Worm (Caenorhabditis elegans) whole organism, late embryonic: ENCODE data around the gene srxa-13.

Source experiments
- ama-1 ChIP-seq: fragments of 150-350 bp; optimal IDR thresholded peaks from 2 replicates; lab custom pipeline; 2014
- ceh-24 ChIP-seq: sonication (generic microtip); optimal IDR thresholded peaks from 2 replicates; lab custom pipeline; 2016; ENCODE audit warnings: mild to moderate bottlenecking, missing genetic modification characterization, missing compliant biosample characterization
- ceh-45 ChIP-seq: fragments of 200-800 bp; sonication (Bioruptor generic); IDR thresholded peaks from 2 replicates; pipeline ENCODE4 v1.3.6; 2022; ENCODE audit warnings: missing genetic modification reagents, missing genetic modification characterization, missing compliant biosample characterization
- fkh-10 ChIP-seq: fragments of 150-350 bp; optimal IDR thresholded peaks from 2 replicates; lab custom pipeline; 2014; ENCODE audit warnings: missing biosample characterization, missing genetic modification reagents, missing genetic modification characterization
- fkh-6 ChIP-seq: sonication (generic microtip); optimal IDR thresholded peaks from 2 replicates; lab custom pipeline; 2016; ENCODE audit warnings: missing genetic modification characterization, missing compliant biosample characterization
- madf-2 ChIP-seq: sonication (generic microtip); optimal IDR thresholded peaks from 2 replicates; lab custom pipeline; 2017; ENCODE audit warnings: missing genetic modification characterization, missing compliant biosample characterization
- pha-2 ChIP-seq: sonication (generic microtip); optimal IDR thresholded peaks from 2 replicates; lab custom pipeline; 2017; ENCODE audit warnings: mild to moderate bottlenecking, missing genetic modification characterization, missing compliant biosample characterization
- tbx-7 ChIP-seq: sonication (generic microtip); optimal IDR thresholded peaks from 2 replicates; lab custom pipeline; 2016; ENCODE audit warnings: missing genotype, missing genetic modification characterization, missing compliant biosample characterization
- unc-55 ChIP-seq: sonication (generic microtip); optimal IDR thresholded peaks from 2 replicates; lab custom pipeline; 2017; ENCODE audit warnings: missing biosample characterization, missing genetic modification reagents, missing genetic modification characterization

DNA sequence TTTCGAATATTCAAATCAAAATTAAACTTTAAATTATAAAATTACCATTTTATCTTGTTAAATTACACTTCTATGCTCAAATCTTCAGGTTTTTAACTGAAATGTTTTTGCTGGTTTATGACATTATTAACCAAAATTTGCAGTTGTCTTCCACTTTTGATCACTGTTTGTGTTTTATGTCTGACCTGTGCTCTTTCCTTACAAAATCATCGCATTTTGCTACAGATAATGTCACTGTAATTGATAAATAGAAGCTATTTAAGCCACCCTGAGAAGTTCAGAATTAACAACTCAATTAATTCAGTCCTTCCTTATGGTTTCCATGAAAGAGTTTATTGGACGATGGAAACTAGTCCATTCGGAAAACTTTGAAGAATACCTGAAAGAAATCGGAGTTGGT is 39.1 kb upstream of the srxa-13 start, which contains the start of gene lbp-8:
- no peak for TF ChIP-seq ceh-24
- no peak for TF ChIP-seq fkh-10 (GFP tag; lab: Kevin White, UChicago)
- TF ChIP-seq pha-2 (tag; lab: Kevin White, UChicago): no peak
- no peak for TF ChIP-seq ama-1 (lab: Kevin White, UChicago)
- no peak for TF ChIP-seq fkh-6 (tag; lab: Kevin White, UChicago)
- TF ChIP-seq madf-2 (tag; lab: Kevin White, UChicago): no peak
- TF ChIP-seq unc-55 (GFP tag; lab: Kevin White, UChicago): no peak
- TF ChIP-seq tbx-7 (tag; lab: Kevin White, UChicago): no peak
- no peak for TF ChIP-seq ceh-45 (GFP tag; lab: Robert Waterston, UW)
